Fruit fly (Drosophila melanogaster) whole organism, embryonic: ENCODE data around the gene CG14205.
A peak's percentile ranks its signal among the peaks of the same experiment; 100 is the strongest.

Experiments
- Asciz ChIP-seq: fragments of 200-800 bp; sonication (Bioruptor generic); optimal IDR thresholded peaks from 2 replicates; lab custom pipeline; 2017; ENCODE audit warnings: missing biosample characterization, mild to moderate bottlenecking, missing genetic modification characterization, missing genetic modification reagents
- B-H2 ChIP-seq: fragments of 200-800 bp; sonication (Bioruptor generic); optimal IDR thresholded peaks from 2 replicates; lab custom pipeline; 2018; ENCODE audit warnings: missing biosample characterization, mild to moderate bottlenecking, missing genetic modification characterization
- Bgb ChIP-seq: fragments of 200-800 bp; sonication (Bioruptor generic); IDR thresholded peaks from 2 replicates; pipeline ENCODE4 v1.3.6; 2022; ENCODE audit warnings: missing biosample characterization, missing genetic modification characterization; ENCODE audit not compliant: partially characterized antibody
- CG10274 ChIP-seq: fragments of 200-800 bp; sonication (Bioruptor generic); optimal IDR thresholded peaks from 3 replicates; lab custom pipeline; 2017; ENCODE audit warnings: missing biosample characterization, mild to moderate bottlenecking, missing genetic modification characterization
- CG12659 ChIP-seq: fragments of 200-800 bp; sonication (Bioruptor generic); optimal IDR thresholded peaks from 3 replicates; lab custom pipeline; 2017; ENCODE audit warnings: mild to moderate bottlenecking, missing biosample characterization, missing genetic modification reagents, missing genetic modification characterization
- CG15479 ChIP-seq: fragments of 200-800 bp; sonication (Bioruptor generic); optimal IDR thresholded peaks from 3 replicates; lab custom pipeline; 2019; ENCODE audit warnings: missing biosample characterization, mild to moderate bottlenecking, missing genetic modification characterization, moderate library complexity
- CG15514 ChIP-seq: fragments of 200-800 bp; sonication (Bioruptor generic); optimal IDR thresholded peaks from 3 replicates; lab custom pipeline; 2017; ENCODE audit warnings: missing biosample characterization, missing genetic modification characterization, mild to moderate bottlenecking, moderate library complexity, missing genetic modification reagents
- CG1603 ChIP-seq: fragments of 200-800 bp; sonication (Bioruptor generic); optimal IDR thresholded peaks from 2 replicates; lab custom pipeline; 2019; ENCODE audit warnings: missing biosample characterization, mild to moderate bottlenecking, missing genetic modification characterization, moderate library complexity
- CG17385 ChIP-seq: fragments of 200-800 bp; sonication (Bioruptor generic); optimal IDR thresholded peaks from 3 replicates; lab custom pipeline; 2018; ENCODE audit warnings: missing biosample characterization, mild to moderate bottlenecking, missing genetic modification characterization
- CG2116 ChIP-seq: fragments of 200-800 bp; sonication (Bioruptor generic); optimal IDR thresholded peaks from 3 replicates; lab custom pipeline; 2018; ENCODE audit warnings: missing biosample characterization, mild to moderate bottlenecking, missing genetic modification characterization
- CG2889 ChIP-seq: fragments of 200-800 bp; sonication (Bioruptor generic); IDR thresholded peaks from 3 replicates; pipeline ENCODE4 v1.3.6; 2022; ENCODE audit warnings: missing biosample characterization, missing genetic modification characterization
- CG30431 ChIP-seq: fragments of 200-800 bp; sonication (Bioruptor generic); optimal IDR thresholded peaks from 2 replicates; lab custom pipeline; 2017; ENCODE audit warnings: missing biosample characterization, missing genetic modification characterization
- CG31388 ChIP-seq: fragments of 200-800 bp; sonication (Bioruptor generic); optimal IDR thresholded peaks from 2 replicates; lab custom pipeline; 2016; ENCODE audit warnings: missing biosample characterization, missing genetic modification characterization
- CG33557 ChIP-seq: fragments of 200-800 bp; sonication (Bioruptor generic); optimal IDR thresholded peaks from 2 replicates; lab custom pipeline; 2019; ENCODE audit warnings: missing biosample characterization, mild to moderate bottlenecking, missing genetic modification characterization, moderate library complexity
- CG6683 ChIP-seq: fragments of 200-800 bp; sonication (Bioruptor generic); optimal IDR thresholded peaks from 2 replicates; lab custom pipeline; 2017; ENCODE audit warnings: missing biosample characterization, mild to moderate bottlenecking, missing genetic modification characterization, missing genetic modification reagents
- CG7271 ChIP-seq: fragments of 200-800 bp; sonication (Bioruptor generic); optimal IDR thresholded peaks from 2 replicates; lab custom pipeline; 2018; ENCODE audit warnings: missing biosample characterization, mild to moderate bottlenecking, missing genetic modification characterization, moderate library complexity
- CG7372 ChIP-seq: fragments of 200-800 bp; sonication (Bioruptor generic); IDR thresholded peaks from 2 replicates; pipeline ENCODE4 v1.3.6; 2022; ENCODE audit warnings: missing biosample characterization, missing genetic modification characterization
- CG7556 ChIP-seq: fragments of 200-800 bp; sonication (Bioruptor generic); optimal IDR thresholded peaks from 2 replicates; lab custom pipeline; 2017; ENCODE audit warnings: missing biosample characterization, mild to moderate bottlenecking, missing genetic modification characterization
- CTCF ChIP-seq: fragments of 200-800 bp; sonication (Bioruptor generic); optimal IDR thresholded peaks from 2 replicates; lab custom pipeline; 2017; ENCODE audit warnings: missing biosample characterization, mild to moderate bottlenecking, missing genetic modification characterization, moderate library complexity
- CrebB ChIP-seq: fragments of 200-800 bp; sonication (Bioruptor generic); optimal IDR thresholded peaks from 3 replicates; lab custom pipeline; 2018; ENCODE audit warnings: missing biosample characterization, mild to moderate bottlenecking, missing genetic modification characterization
- D ChIP-seq, 2 experiments: fragments of 200-800 bp in 1 of 2; fragments of >200 bp in 1 of 2; sonication (Bioruptor generic) in 1 of 2; optimal IDR thresholded peaks; 2 replicates in 1 of 2; 3 replicates in 1 of 2; lab custom pipeline; 2017; ENCODE audit warnings: mild to moderate bottlenecking in 1 of 2, missing biosample characterization in 1 of 2, missing genetic modification characterization in 1 of 2, missing genetic modification reagents in 1 of 2
- D19A ChIP-seq: fragments of 200-800 bp; optimal IDR thresholded peaks from 3 replicates; lab custom pipeline; 2019; ENCODE audit warnings: missing biosample characterization, mild to moderate bottlenecking, missing genetic modification characterization, moderate library complexity
- Dek ChIP-seq: fragments of 200-800 bp; sonication (Bioruptor generic); optimal IDR thresholded peaks from 3 replicates; lab custom pipeline; 2019; ENCODE audit warnings: missing biosample characterization, mild to moderate bottlenecking, missing genetic modification characterization, moderate library complexity
- Dp ChIP-seq: fragments of 200-800 bp; sonication (Bioruptor generic); optimal IDR thresholded peaks from 2 replicates; lab custom pipeline; 2018; ENCODE audit warnings: missing biosample characterization, mild to moderate bottlenecking, missing genetic modification characterization, moderate library complexity
- Ets65A ChIP-seq: fragments of 200-800 bp; sonication (Bioruptor generic); peaks from one replicate; lab custom pipeline; 2016; ENCODE audit warnings: missing biosample characterization, missing genetic modification characterization
- Fer1 ChIP-seq: fragments of 200-800 bp; sonication (Bioruptor generic); optimal IDR thresholded peaks from 2 replicates; lab custom pipeline; 2017; ENCODE audit warnings: missing biosample characterization, mild to moderate bottlenecking, missing genetic modification characterization
- Gug ChIP-seq: fragments of 200-800 bp; sonication (Bioruptor generic); IDR thresholded peaks from 4 replicates; pipeline ENCODE4 v1.3.6; 2022; ENCODE audit warnings: missing biosample characterization, missing genetic modification characterization
- HLH4C ChIP-seq: fragments of 200-800 bp; sonication (Bioruptor generic); IDR thresholded peaks from 3 replicates; pipeline ENCODE4 v1.3.6; 2022; ENCODE audit warnings: missing biosample characterization, missing genetic modification characterization; ENCODE audit not compliant: partially characterized antibody
- Jarid2 ChIP-seq: fragments of 200-800 bp; sonication (Bioruptor generic); optimal IDR thresholded peaks from 3 replicates; lab custom pipeline; 2017; ENCODE audit warnings: mild to moderate bottlenecking, missing biosample characterization, missing genetic modification reagents, missing genetic modification characterization
- Kr ChIP-seq: fragments of 200-800 bp; sonication (Bioruptor generic); optimal IDR thresholded peaks from 2 replicates; lab custom pipeline; 2017; ENCODE audit warnings: missing biosample characterization, mild to moderate bottlenecking, missing genetic modification characterization
- Lhr ChIP-seq: fragments of 200-800 bp; sonication (Bioruptor generic); optimal IDR thresholded peaks from 3 replicates; lab custom pipeline; 2017; ENCODE audit warnings: mild to moderate bottlenecking, missing biosample characterization, missing genetic modification reagents, missing genetic modification characterization
- Myb ChIP-seq: fragments of 200-800 bp; sonication (Bioruptor generic); optimal IDR thresholded peaks from 2 replicates; lab custom pipeline; 2016; ENCODE audit warnings: missing biosample characterization, missing genetic modification characterization
- NFAT ChIP-seq: fragments of 200-800 bp; sonication (Bioruptor generic); IDR thresholded peaks from 2 replicates; pipeline ENCODE4 v1.3.6; 2022; ENCODE audit warnings: missing biosample characterization, missing genetic modification characterization
- Sry-δ ChIP-seq: fragments of 200-800 bp; sonication (Bioruptor generic); optimal IDR thresholded peaks from 2 replicates; lab custom pipeline; 2016; ENCODE audit warnings: missing biosample characterization, missing genetic modification characterization
- abd-A ChIP-seq: fragments of 200-800 bp; sonication (Bioruptor generic); optimal IDR thresholded peaks from 3 replicates; lab custom pipeline; 2019; ENCODE audit warnings: missing biosample characterization, mild to moderate bottlenecking, missing genetic modification characterization, moderate library complexity
- al ChIP-seq: fragments of 200-800 bp; sonication (Bioruptor generic); IDR thresholded peaks from 2 replicates; pipeline ENCODE4 v1.3.6; 2022; ENCODE audit warnings: missing biosample characterization, missing genetic modification characterization
- bigmax ChIP-seq: fragments of 200-800 bp; sonication (Bioruptor generic); optimal IDR thresholded peaks from 2 replicates; lab custom pipeline; 2018; ENCODE audit warnings: missing biosample characterization, mild to moderate bottlenecking, missing genetic modification characterization
- corto ChIP-seq: fragments of 200-800 bp; sonication (Bioruptor generic); optimal IDR thresholded peaks from 2 replicates; lab custom pipeline; 2016; ENCODE audit warnings: missing biosample characterization, mild to moderate bottlenecking, missing genetic modification characterization, moderate library complexity
- fd64A ChIP-seq: fragments of 200-800 bp; sonication (Bioruptor generic); optimal IDR thresholded peaks from 3 replicates; lab custom pipeline; 2018; ENCODE audit warnings: missing biosample characterization, mild to moderate bottlenecking, missing genetic modification characterization
- kni ChIP-seq: fragments of 200-800 bp; sonication (Bioruptor generic); optimal IDR thresholded peaks from 3 replicates; lab custom pipeline; 2017; ENCODE audit warnings: mild to moderate bottlenecking, missing biosample characterization, missing genetic modification reagents, missing genetic modification characterization
- phol ChIP-seq: fragments of 200-800 bp; sonication (Bioruptor generic); optimal IDR thresholded peaks from 3 replicates; lab custom pipeline; 2018; ENCODE audit warnings: missing biosample characterization, mild to moderate bottlenecking, missing genetic modification characterization, moderate library complexity
- rib ChIP-seq: fragments of 200-800 bp; sonication (Bioruptor generic); IDR thresholded peaks from 2 replicates; pipeline ENCODE4 v1.3.6; 2022; ENCODE audit warnings: missing biosample characterization, missing genetic modification characterization
- salm ChIP-seq: fragments of 200-800 bp; sonication (Bioruptor generic); optimal IDR thresholded peaks from 2 replicates; lab custom pipeline; 2018; ENCODE audit warnings: missing biosample characterization, mild to moderate bottlenecking, missing genetic modification characterization
- schlank ChIP-seq: fragments of 200-800 bp; sonication (Bioruptor generic); optimal IDR thresholded peaks from 2 replicates; lab custom pipeline; 2018; ENCODE audit warnings: missing biosample characterization, mild to moderate bottlenecking, missing genetic modification characterization
- sens ChIP-seq: fragments of 200-800 bp; sonication (Bioruptor generic); peaks from one replicate; lab custom pipeline; 2016; ENCODE audit warnings: missing biosample characterization, missing genetic modification characterization
- slbo ChIP-seq: fragments of 200-800 bp; sonication (Bioruptor generic); IDR thresholded peaks from 2 replicates; pipeline ENCODE4 v1.3.6; 2022; ENCODE audit warnings: missing biosample characterization, missing genetic modification characterization
- ttk ChIP-seq: fragments of 200-800 bp; sonication (Bioruptor generic); IDR thresholded peaks from 2 replicates; pipeline ENCODE4 v2.1.2; 2022; ENCODE audit warnings: missing biosample characterization, missing genetic modification characterization
- vvl ChIP-seq: fragments of 200-800 bp; sonication (Bioruptor generic); IDR thresholded peaks from 2 replicates; pipeline ENCODE4 v1.3.6; 2022; ENCODE audit warnings: missing biosample characterization, missing genetic modification characterization
- wdn ChIP-seq: fragments of 200-800 bp; sonication (Bioruptor generic); IDR thresholded peaks from 2 replicates; pipeline ENCODE4 v1.3.6; 2022; ENCODE audit warnings: missing biosample characterization, missing genetic modification characterization
- zfh2 ChIP-seq: fragments of 200-800 bp; sonication (Bioruptor generic); optimal IDR thresholded peaks from 2 replicates; lab custom pipeline; 2016; ENCODE audit warnings: missing biosample characterization, missing genetic modification characterization

The CG14205 gene

dm6 chrX:19638328-19638940 lies 46.0 kb downstream of the CG14205 start, which contains the start of gene Rcd-1 (continued):
- TF ChIP-seq bigmax (GFP tag; lab: Kevin White, UChicago) (peak; percentile 38), Ets65A (GFP tag; lab: Kevin White, UChicago) (no peak), CG33557 (GFP tag; lab: Kevin White, UChicago) (peak; percentile 22), fd64A (GFP tag; lab: Kevin White, UChicago) (no peak), CG31388 (no peak), CG15479 (GFP tag; lab: Kevin White, UChicago) (no peak), al (no peak), CG30431 (GFP tag; lab: Kevin White, UChicago) (no peak), Fer1 (GFP tag; lab: Kevin White, UChicago) (no peak), Dp (GFP tag; lab: Kevin White, UChicago) (peak; percentile 51), Sry-δ (GFP tag; lab: Kevin White, UChicago) (peak; percentile 50), rib (GFP tag; lab: Robert Waterston, UW) (no peak), CG7556 (GFP tag; lab: Kevin White, UChicago) (no peak), corto (GFP tag; lab: Kevin White, UChicago) (no peak), Kr (GFP tag; lab: Kevin White, UChicago) (no peak), zfh2 (GFP tag; lab: Kevin White, UChicago) (no peak), CG2889 (no peak), NFAT (GFP tag; lab: Robert Waterston, UW) (no peak), schlank (tag; lab: Kevin White, UChicago) (no peak), CG10274 (GFP tag; lab: Kevin White, UChicago) (no peak), HLH4C (GFP tag; lab: Robert Waterston, UW) (no peak), CrebB (tag; lab: Kevin White, UChicago) (no peak), D (optimal IDR thresholded peaks at IDR 0.05; lab: Kevin White, UChicago) (no peak), D (GFP tag; optimal IDR thresholded peaks at IDR 0.05; lab: Kevin White, UChicago) (no peak), sens (GFP tag; lab: Kevin White, UChicago) (peak; percentile 66), CG12659 (GFP tag; lab: Kevin White, UChicago) (peak; percentile 28), Bgb (no peak), vvl (peak; percentile 49; the same call in 1 of the 2 replicates), CG2116 (GFP tag; lab: Kevin White, UChicago) (peak; percentile 20), Myb (peak; percentile 14), CG17385 (GFP tag; lab: Kevin White, UChicago) (no peak), CG7271 (no peak), B-H2 (no peak), wdn (GFP tag; lab: Robert Waterston, UW) (no peak), CTCF (GFP tag; lab: Kevin White, UChicago) (peak; percentile 43), ttk (no peak), kni (GFP tag; lab: Kevin White, UChicago) (peak; percentile 2), CG15514 (GFP tag; lab: Kevin White, UChicago) (peak; percentile 36), D19A (tag; lab: Kevin White, UChicago) (no peak), Lhr (GFP tag; lab: Kevin White, UChicago) (peak; percentile 51), Asciz (no peak), Gug (no peak), CG1603 (peak; percentile 68), CG6683 (no peak), Jarid2 (GFP tag; lab: Kevin White, UChicago) (no peak), abd-A (tag; lab: Kevin White, UChicago) (no peak), salm (no peak), Dek (tag; lab: Kevin White, UChicago) (no peak), phol (tag; lab: Kevin White, UChicago) (peak; percentile 16), CG7372 (GFP tag; lab: Robert Waterston, UW) (no peak), slbo (GFP tag; lab: Robert Waterston, UW) (peak; percentile 22; the same call in 1 of the 2 replicates)
